Worm (Caenorhabditis elegans): ENCODE measurements around the gene str-13.

- TF ChIP-seq ets-4 (GFP tag; optimal IDR thresholded peaks at IDR 0.05) (no peak), tlf-1 (GFP tag; optimal IDR thresholded peaks at IDR 0.05) (no peak), lag-1 (GFP tag; IDR thresholded peaks at IDR 0.05) (no peak), mxl-1 (tag; optimal IDR thresholded peaks at IDR 0.05) (no peak), tbx-9 (tag; optimal IDR thresholded peaks at IDR 0.05; ENCODE audit: borderline replicate concordance) (no peak), F55B11.4 (tag; optimal IDR thresholded peaks at IDR 0.05; ENCODE audit: borderline replicate concordance, insufficient read depth) (no peak), hrde-1 (tag; optimal IDR thresholded peaks at IDR 0.05; ENCODE audit: borderline replicate concordance) (no peak), rcor-1 (GFP tag; IDR thresholded peaks at IDR 0.05) (no peak)
Measured at ce11 chrV:2710192-2710591, 16.8 kb downstream of the str-13 start.
